Fruit fly (Drosophila melanogaster) whole organism, embryonic: ENCODE data around the gene Dpm3.

ENCODE experiments used
- CG10209 ChIP-seq: fragments of 200-800 bp; sonication (Bioruptor generic); optimal IDR thresholded peaks from 3 replicates; lab custom pipeline; 2017; ENCODE audit warnings: missing biosample characterization, mild to moderate bottlenecking, missing genetic modification characterization, missing genetic modification reagents
- CG10366 ChIP-seq: fragments of 200-800 bp; sonication (Bioruptor generic); IDR thresholded peaks from 2 replicates; pipeline ENCODE4 v1.3.6; 2022; ENCODE audit warnings: missing biosample characterization, missing genetic modification characterization
- CG12104 ChIP-seq: fragments of 200-800 bp; sonication (Bioruptor generic); optimal IDR thresholded peaks from 3 replicates; lab custom pipeline; 2016; ENCODE audit warnings: missing biosample characterization, missing genetic modification characterization
- CG12769 ChIP-seq: fragments of 200-800 bp; sonication (Bioruptor generic); optimal IDR thresholded peaks from 2 replicates; lab custom pipeline; 2019; ENCODE audit warnings: missing biosample characterization, mild to moderate bottlenecking, missing genetic modification characterization, moderate library complexity
- CG13123 ChIP-seq: fragments of 200-800 bp; sonication (Bioruptor generic); optimal IDR thresholded peaks from 2 replicates; lab custom pipeline; 2016; ENCODE audit warnings: missing biosample characterization, missing genetic modification characterization
- CG14710 ChIP-seq: fragments of 200-800 bp; sonication (Bioruptor generic); optimal IDR thresholded peaks from 3 replicates; lab custom pipeline; 2019; ENCODE audit warnings: missing biosample characterization, mild to moderate bottlenecking, missing genetic modification characterization, moderate library complexity
- CG15073 ChIP-seq: fragments of 200-800 bp; sonication (Bioruptor generic); optimal IDR thresholded peaks from 2 replicates; lab custom pipeline; 2016; ENCODE audit warnings: missing biosample characterization, missing genetic modification characterization
- CG16815 ChIP-seq: fragments of 200-800 bp; sonication (Bioruptor generic); optimal IDR thresholded peaks from 3 replicates; lab custom pipeline; 2017; ENCODE audit warnings: missing biosample characterization, mild to moderate bottlenecking, missing genetic modification characterization
- CG17829 ChIP-seq: fragments of 200-800 bp; optimal IDR thresholded peaks from 2 replicates; lab custom pipeline; 2019; ENCODE audit warnings: missing biosample characterization, mild to moderate bottlenecking, missing genetic modification characterization, moderate library complexity
- CG34224 ChIP-seq: fragments of 200-800 bp; sonication (Bioruptor generic); IDR thresholded peaks from 3 replicates; pipeline ENCODE4 v1.3.6; 2022; ENCODE audit warnings: missing biosample characterization, missing genetic modification characterization; ENCODE audit not compliant: partially characterized antibody
- CG4730 ChIP-seq: fragments of 200-800 bp; sonication (Bioruptor generic); IDR thresholded peaks from 2 replicates; pipeline ENCODE4 v1.3.6; 2022; ENCODE audit warnings: missing biosample characterization, missing genetic modification characterization
- CG7786 ChIP-seq: fragments of 200-800 bp; sonication (Bioruptor generic); optimal IDR thresholded peaks from 2 replicates; lab custom pipeline; 2016; ENCODE audit warnings: missing biosample characterization, missing genetic modification characterization
- CG7987 ChIP-seq: fragments of 200-800 bp; sonication (Bioruptor generic); optimal IDR thresholded peaks from 2 replicates; lab custom pipeline; 2018; ENCODE audit warnings: missing biosample characterization, mild to moderate bottlenecking, missing genetic modification characterization, moderate library complexity
- CG8290 ChIP-seq, 3 experiments: fragments of 200-800 bp; sonication (Bioruptor generic); optimal IDR thresholded peaks; 2 replicates each; lab custom pipeline; 2016 to 2019; ENCODE audit warnings: missing biosample characterization in 3 of 3, missing genetic modification characterization in 3 of 3, mild to moderate bottlenecking in 2 of 3, moderate library complexity in 1 of 3
- CG8359 ChIP-seq: fragments of 200-800 bp; sonication (Bioruptor generic); optimal IDR thresholded peaks from 2 replicates; lab custom pipeline; 2017; ENCODE audit warnings: missing biosample characterization, mild to moderate bottlenecking, missing genetic modification characterization, borderline replicate concordance
- CG9215 ChIP-seq: fragments of 200-800 bp; sonication (Bioruptor generic); IDR thresholded peaks from 2 replicates; pipeline ENCODE4 v1.3.6; 2022; ENCODE audit warnings: missing biosample characterization, missing genetic modification characterization
- Chrac-16 ChIP-seq: fragments of 200-800 bp; sonication (Bioruptor generic); optimal IDR thresholded peaks from 3 replicates; lab custom pipeline; 2016; ENCODE audit warnings: missing biosample characterization, missing genetic modification characterization
- D ChIP-seq, 2 experiments: fragments of 200-800 bp in 1 of 2; fragments of >200 bp in 1 of 2; sonication (Bioruptor generic) in 1 of 2; optimal IDR thresholded peaks; 2 replicates in 1 of 2; 3 replicates in 1 of 2; lab custom pipeline; 2017; ENCODE audit warnings: mild to moderate bottlenecking in 1 of 2, missing biosample characterization in 1 of 2, missing genetic modification characterization in 1 of 2, missing genetic modification reagents in 1 of 2
- Dll ChIP-seq: fragments of 200-800 bp; sonication (Bioruptor generic); IDR thresholded peaks from 4 replicates; pipeline ENCODE4 v1.3.6; 2022; ENCODE audit warnings: missing biosample characterization, missing genetic modification characterization; ENCODE audit not compliant: partially characterized antibody
- HLHmδ ChIP-seq: fragments of 200-800 bp; sonication (Bioruptor generic); optimal IDR thresholded peaks from 2 replicates; lab custom pipeline; 2018; ENCODE audit warnings: missing biosample characterization, mild to moderate bottlenecking, missing genetic modification characterization, moderate library complexity
- NK7.1 ChIP-seq: fragments of 200-800 bp; sonication (Bioruptor generic); optimal IDR thresholded peaks from 3 replicates; lab custom pipeline; 2016; ENCODE audit warnings: missing biosample characterization, missing genetic modification characterization
- Nf-YA ChIP-seq: fragments of 200-800 bp; sonication (Bioruptor generic); IDR thresholded peaks from 2 replicates; pipeline ENCODE4 v1.3.6; 2022; ENCODE audit warnings: missing biosample characterization, missing genetic modification characterization
- Oaz ChIP-seq: fragments of 200-800 bp; sonication (Bioruptor generic); IDR thresholded peaks from 2 replicates; pipeline ENCODE4 v1.3.6; 2022; ENCODE audit warnings: missing biosample characterization, missing genetic modification characterization
- Oli ChIP-seq: fragments of 200-800 bp; sonication (Bioruptor generic); optimal IDR thresholded peaks from 2 replicates; lab custom pipeline; 2018; ENCODE audit warnings: missing biosample characterization, mild to moderate bottlenecking, missing genetic modification characterization, moderate library complexity
- Six4 ChIP-seq: fragments of 200-800 bp; sonication (Bioruptor generic); optimal IDR thresholded peaks from 2 replicates; lab custom pipeline; 2016; ENCODE audit warnings: missing biosample characterization, missing genetic modification characterization
- Sox102F ChIP-seq: fragments of 200-800 bp; sonication (Bioruptor generic); optimal IDR thresholded peaks from 2 replicates; lab custom pipeline; 2018; ENCODE audit warnings: missing biosample characterization, mild to moderate bottlenecking, missing genetic modification characterization, moderate library complexity
- ase ChIP-seq: fragments of 200-800 bp; sonication (Bioruptor generic); IDR thresholded peaks from 3 replicates; pipeline ENCODE4 v1.3.6; 2022; ENCODE audit warnings: missing biosample characterization, missing genetic modification characterization
- cad ChIP-seq: fragments of >200 bp; optimal IDR thresholded peaks from 2 replicates; lab custom pipeline; 2017; ENCODE audit warnings: missing biosample characterization, missing genetic modification characterization
- chinmo ChIP-seq: fragments of 200-800 bp; sonication (Bioruptor generic); IDR thresholded peaks from 4 replicates; pipeline ENCODE4 v1.3.6; 2022; ENCODE audit warnings: missing biosample characterization, missing genetic modification characterization; ENCODE audit not compliant: partially characterized antibody
- corto ChIP-seq: fragments of 200-800 bp; sonication (Bioruptor generic); optimal IDR thresholded peaks from 2 replicates; lab custom pipeline; 2016; ENCODE audit warnings: missing biosample characterization, mild to moderate bottlenecking, missing genetic modification characterization, moderate library complexity
- dmrt11E ChIP-seq: fragments of 200-800 bp; sonication (Bioruptor generic); optimal IDR thresholded peaks from 3 replicates; lab custom pipeline; 2018; ENCODE audit warnings: missing biosample characterization, mild to moderate bottlenecking, missing genetic modification characterization, moderate library complexity
- dysf ChIP-seq: fragments of 200-800 bp; sonication (Bioruptor generic); IDR thresholded peaks from 3 replicates; pipeline ENCODE4 v1.3.6; 2022; ENCODE audit warnings: missing biosample characterization, missing genetic modification characterization
- her ChIP-seq: fragments of 200-800 bp; sonication (Bioruptor generic); optimal IDR thresholded peaks from 2 replicates; lab custom pipeline; 2016; ENCODE audit warnings: missing biosample characterization, missing genetic modification characterization
- lab ChIP-seq: fragments of 200-800 bp; sonication (Bioruptor generic); optimal IDR thresholded peaks from 3 replicates; lab custom pipeline; 2017; ENCODE audit warnings: missing biosample characterization, missing genetic modification characterization, mild to moderate bottlenecking, moderate library complexity, missing genetic modification reagents
- nerfin-1 ChIP-seq: fragments of 200-800 bp; sonication (Bioruptor generic); optimal IDR thresholded peaks from 3 replicates; lab custom pipeline; 2019; ENCODE audit warnings: missing biosample characterization, mild to moderate bottlenecking, missing genetic modification characterization, moderate library complexity
- otp ChIP-seq: fragments of 200-800 bp; sonication (Bioruptor generic); IDR thresholded peaks from 3 replicates; pipeline ENCODE4, ENCODE4 v1.3.6; 2022; ENCODE audit warnings: missing biosample characterization, missing genetic modification characterization
- pan ChIP-seq, 4 experiments: fragments of >200 bp in 3 of 4; fragments of 200-800 bp in 1 of 4; sonication (Bioruptor generic) in 1 of 4; optimal IDR thresholded peaks in 3 of 4; IDR thresholded peaks in 1 of 4; 2 replicates each; pipeline versions ENCODE4 v1.3.6 to Lab custom; 2017 to 2022; ENCODE audit warnings: missing biosample characterization in 2 of 4, missing genetic modification characterization in 2 of 4, mixed read lengths in 1 of 4
- sens ChIP-seq: fragments of 200-800 bp; sonication (Bioruptor generic); peaks from one replicate; lab custom pipeline; 2016; ENCODE audit warnings: missing biosample characterization, missing genetic modification characterization
- seq ChIP-seq: fragments of 200-800 bp; sonication (Bioruptor generic); IDR thresholded peaks from 2 replicates; pipeline ENCODE4 v1.3.6; 2022; ENCODE audit warnings: missing biosample characterization, missing genetic modification characterization
- sim ChIP-seq: fragments of 200-800 bp; sonication (Bioruptor generic); IDR thresholded peaks from 2 replicates; pipeline ENCODE4 v1.3.6; 2022; ENCODE audit warnings: missing biosample characterization, missing genetic modification characterization
- slbo ChIP-seq: fragments of 200-800 bp; sonication (Bioruptor generic); IDR thresholded peaks from 2 replicates; pipeline ENCODE4 v1.3.6; 2022; ENCODE audit warnings: missing biosample characterization, missing genetic modification characterization
- slp2 ChIP-seq: fragments of 200-800 bp; sonication (Bioruptor generic); optimal IDR thresholded peaks from 2 replicates; lab custom pipeline; 2016; ENCODE audit warnings: missing biosample characterization, missing genetic modification characterization
- sob ChIP-seq: fragments of 200-800 bp; sonication (Bioruptor generic); IDR thresholded peaks from 2 replicates; pipeline ENCODE4 v1.3.6; 2022; ENCODE audit warnings: missing biosample characterization, missing genetic modification characterization
- stc ChIP-seq: fragments of 200-800 bp; sonication (Bioruptor generic); IDR thresholded peaks from 2 replicates; pipeline ENCODE4 v1.3.6; 2022; ENCODE audit warnings: missing biosample characterization, missing genetic modification characterization
- toy ChIP-seq: fragments of 200-800 bp; sonication (Bioruptor generic); IDR thresholded peaks from 2 replicates; pipeline ENCODE4 v1.3.6; 2022; ENCODE audit warnings: missing biosample characterization, missing genetic modification characterization
- tx ChIP-seq: fragments of 200-800 bp; sonication (Bioruptor generic); optimal IDR thresholded peaks from 2 replicates; lab custom pipeline; 2016; ENCODE audit warnings: missing biosample characterization, missing genetic modification characterization
- wdn ChIP-seq: fragments of 200-800 bp; sonication (Bioruptor generic); IDR thresholded peaks from 2 replicates; pipeline ENCODE4 v1.3.6; 2022; ENCODE audit warnings: missing biosample characterization, missing genetic modification characterization
- zfh1 ChIP-seq: fragments of 200-800 bp; sonication (Bioruptor generic); IDR thresholded peaks from 3 replicates; pipeline ENCODE4 v1.3.6; 2022; ENCODE audit warnings: missing biosample characterization, missing genetic modification characterization

Dpm3 gene

DNA sequence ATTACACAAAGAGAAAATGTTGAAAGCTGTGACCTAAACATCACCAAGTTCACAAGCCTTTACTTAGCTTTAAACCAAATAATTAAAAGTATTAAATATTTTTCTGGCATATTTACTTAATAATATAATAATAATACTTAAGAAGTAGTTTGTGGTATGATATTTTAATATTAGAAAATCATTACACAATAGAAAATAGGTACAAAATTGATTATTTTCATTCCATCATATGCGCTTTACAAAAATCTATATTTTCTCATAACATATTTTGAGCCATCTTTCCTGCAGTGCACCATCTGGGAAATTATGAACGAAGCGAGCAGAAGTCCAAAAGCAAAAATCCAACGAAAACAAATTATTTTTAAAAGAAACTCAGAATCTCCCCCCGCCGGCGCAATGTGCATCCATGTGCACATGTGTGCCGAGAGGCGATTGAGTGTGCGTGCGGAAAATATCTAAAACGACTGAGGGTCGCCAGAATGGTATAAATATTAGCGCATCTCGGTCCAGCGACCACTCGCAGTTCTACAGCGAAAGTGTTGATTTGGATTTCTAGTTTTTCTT is 22.7 kb upstream of the Dpm3 start, which contains the start of gene Act87E (continued):
- no peak for TF ChIP-seq otp (GFP tag; lab: Robert Waterston, UW)
- peak; percentile 66 for TF ChIP-seq CG12104 (GFP tag; lab: Kevin White, UChicago)
- no peak for TF ChIP-seq sob
- TF ChIP-seq Nf-YA (GFP tag; lab: Robert Waterston, UW) = 0 out of 2 replicates have a peak, but pooled peaks have one; percentile 5
- peak; percentile 25 for TF ChIP-seq CG8359
- peak; percentile 84 for TF ChIP-seq dmrt11E
- 0 out of 2 replicates have a peak, but pooled peaks have one; percentile 32 for TF ChIP-seq CG10366 (GFP tag; lab: Robert Waterston, UW)
- peak; percentile 54 for TF ChIP-seq CG10209
- no peak for TF ChIP-seq slbo (GFP tag; lab: Robert Waterston, UW)
- TF ChIP-seq CG7987 (GFP tag; lab: Kevin White, UChicago) = no peak
- TF ChIP-seq Oli (tag; lab: Kevin White, UChicago) = peak; percentile 75
- no peak for TF ChIP-seq slp2 (GFP tag; lab: Kevin White, UChicago)
- 0 out of 2 replicates have a peak, but pooled peaks have one; percentile 38 for TF ChIP-seq CG9215 (GFP tag; lab: Robert Waterston, UW)
- 0 out of 2 replicates have a peak, but pooled peaks have one; percentile 19 for TF ChIP-seq CG4730
- peak; percentile 65; the same call in 2 of the 4 replicates for TF ChIP-seq chinmo
- TF ChIP-seq pan (optimal IDR thresholded peaks at IDR 0.05; lab: Kevin White, UChicago) = no peak
- TF ChIP-seq pan (GFP tag; optimal IDR thresholded peaks at IDR 0.05 in 1 of 2, IDR thresholded peaks at IDR 0.05 in 1 of 2) = peak in 1 of 2 experiments; percentile 39
- TF ChIP-seq CG12769 (tag; lab: Kevin White, UChicago) = no peak
- peak; percentile 73 for TF ChIP-seq nerfin-1 (tag; lab: Kevin White, UChicago)
- TF ChIP-seq ase (GFP tag; lab: Robert Waterston, UW) = no peak
- TF ChIP-seq lab = peak; percentile 46
- peak; percentile 85 for TF ChIP-seq CG17829
- TF ChIP-seq seq (GFP tag; lab: Robert Waterston, UW) = no peak
- no peak for TF ChIP-seq CG7786 (GFP tag; lab: Kevin White, UChicago)
- TF ChIP-seq her = no peak
- TF ChIP-seq CG14710 (tag; lab: Kevin White, UChicago) = peak; percentile 84
- no peak for TF ChIP-seq toy
- TF ChIP-seq D (optimal IDR thresholded peaks at IDR 0.05; lab: Kevin White, UChicago) = no peak
- TF ChIP-seq D (GFP tag; optimal IDR thresholded peaks at IDR 0.05; lab: Kevin White, UChicago) = peak; percentile 67
- TF ChIP-seq Six4 (GFP tag; lab: Kevin White, UChicago) = peak; percentile 40
- no peak for TF ChIP-seq Oaz (GFP tag; lab: Robert Waterston, UW)
- no peak for TF ChIP-seq CG15073 (GFP tag; lab: Kevin White, UChicago)
- no peak for TF ChIP-seq Chrac-16
- TF ChIP-seq corto (GFP tag; lab: Kevin White, UChicago) = no peak
- TF ChIP-seq sim (GFP tag; lab: Robert Waterston, UW) = peak; percentile 46; the same call in 1 of the 2 replicates
- TF ChIP-seq stc (GFP tag; lab: Robert Waterston, UW) = peak; percentile 58
- TF ChIP-seq CG8290 (GFP tag; optimal IDR thresholded peaks at IDR 0.05; lab: Kevin White, UChicago) = peak; percentile 35
- TF ChIP-seq CG8290 (tag; optimal IDR thresholded peaks at IDR 0.05; lab: Kevin White, UChicago) = no peak
- TF ChIP-seq CG16815 = peak; percentile 54
- TF ChIP-seq cad (GFP tag; lab: Kevin White, UChicago) = no peak
- peak; percentile 65; the same call in 2 of the 3 replicates for TF ChIP-seq dysf (GFP tag; lab: Robert Waterston, UW)
- no peak for TF ChIP-seq NK7.1 (GFP tag; lab: Kevin White, UChicago)
- no peak for TF ChIP-seq HLHmδ (GFP tag; lab: Kevin White, UChicago)
- no peak for TF ChIP-seq CG13123 (GFP tag; lab: Kevin White, UChicago)
- no peak for TF ChIP-seq tx
- TF ChIP-seq wdn = no peak
- no peak for TF ChIP-seq Dll (GFP tag; lab: Robert Waterston, UW)
- TF ChIP-seq sens (GFP tag; lab: Kevin White, UChicago) = peak; percentile 73
- TF ChIP-seq zfh1 (GFP tag; lab: Robert Waterston, UW) = no peak
- TF ChIP-seq CG34224 (GFP tag; lab: Robert Waterston, UW) = no peak
- peak; percentile 76 for TF ChIP-seq Sox102F (GFP tag; lab: Kevin White, UChicago)
